Worm (Caenorhabditis elegans) whole organism, late embryonic: ENCODE data around the gene F53E4.2.

Source experiments
- C38D4.7 ChIP-seq: fragments of 200-800 bp; sonication (Bioruptor generic); optimal IDR thresholded peaks from 2 replicates; lab custom pipeline; 2018; ENCODE audit warnings: mild to moderate bottlenecking, missing genetic modification characterization, moderate library complexity, missing compliant biosample characterization
- F13H6.1 ChIP-seq: sonication (generic microtip); optimal IDR thresholded peaks from 2 replicates; lab custom pipeline; 2016; ENCODE audit warnings: missing genetic modification characterization, missing compliant biosample characterization
- K09A11.1 ChIP-seq: sonication (generic microtip); optimal IDR thresholded peaks from 2 replicates; lab custom pipeline; 2017; ENCODE audit warnings: antibody characterized with exemption, mild to moderate bottlenecking, missing genetic modification characterization, missing compliant biosample characterization; ENCODE audit not compliant: insufficient read depth
- T23F11.4 ChIP-seq: fragments of 200-800 bp; sonication (Bioruptor generic); optimal IDR thresholded peaks from 2 replicates; lab custom pipeline; 2018; ENCODE audit warnings: mild to moderate bottlenecking, missing genetic modification characterization, missing compliant biosample characterization
- Y22D7AL.16 ChIP-seq: sonication (generic microtip); optimal IDR thresholded peaks from 2 replicates; lab custom pipeline; 2016; ENCODE audit warnings: missing genetic modification characterization, missing compliant biosample characterization
- ama-1 ChIP-seq: fragments of 150-350 bp; optimal IDR thresholded peaks from 2 replicates; lab custom pipeline; 2014
- ceh-2 ChIP-seq: sonication (generic microtip); optimal IDR thresholded peaks from 2 replicates; lab custom pipeline; 2016; ENCODE audit warnings: missing genotype, missing genetic modification characterization, missing compliant biosample characterization
- ceh-22 ChIP-seq: sonication (generic microtip); optimal IDR thresholded peaks from 2 replicates; lab custom pipeline; 2017; ENCODE audit warnings: missing biosample characterization, missing genetic modification characterization
- ceh-24 ChIP-seq: sonication (generic microtip); optimal IDR thresholded peaks from 2 replicates; lab custom pipeline; 2016; ENCODE audit warnings: mild to moderate bottlenecking, missing genetic modification characterization, missing compliant biosample characterization
- ceh-31 ChIP-seq: sonication (generic microtip); optimal IDR thresholded peaks from 2 replicates; lab custom pipeline; 2016; ENCODE audit warnings: missing genetic modification characterization, missing compliant biosample characterization
- ceh-34 ChIP-seq: sonication (generic microtip); optimal IDR thresholded peaks from 2 replicates; lab custom pipeline; 2016; ENCODE audit warnings: mild to moderate bottlenecking, missing genetic modification characterization, missing compliant biosample characterization
- ceh-6 ChIP-seq: fragments of 200-800 bp; sonication (Bioruptor generic); optimal IDR thresholded peaks from 2 replicates; lab custom pipeline; 2018; ENCODE audit warnings: mild to moderate bottlenecking, missing genetic modification characterization, missing compliant biosample characterization
- ceh-9 ChIP-seq: sonication (generic microtip); optimal IDR thresholded peaks from 2 replicates; lab custom pipeline; 2016; ENCODE audit warnings: mild to moderate bottlenecking, missing genetic modification characterization, inconsistent platforms, missing compliant biosample characterization
- dmd-4 ChIP-seq: sonication (generic microtip); optimal IDR thresholded peaks from 2 replicates; lab custom pipeline; 2016; ENCODE audit warnings: borderline replicate concordance, missing genetic modification characterization, missing compliant biosample characterization
- elt-2 ChIP-seq: sonication (generic microtip); optimal IDR thresholded peaks from 2 replicates; lab custom pipeline; 2016; ENCODE audit warnings: missing genetic modification reagents, missing genetic modification characterization, missing compliant biosample characterization
- elt-4 ChIP-seq: sonication (generic microtip); optimal IDR thresholded peaks from 2 replicates; lab custom pipeline; 2016; ENCODE audit warnings: missing genetic modification characterization, missing compliant biosample characterization
- fax-1 ChIP-seq: sonication (generic microtip); optimal IDR thresholded peaks from 2 replicates; lab custom pipeline; 2016; ENCODE audit warnings: missing genotype, missing genetic modification characterization, missing compliant biosample characterization
- fkh-6 ChIP-seq: sonication (generic microtip); optimal IDR thresholded peaks from 2 replicates; lab custom pipeline; 2016; ENCODE audit warnings: missing genetic modification characterization, missing compliant biosample characterization
- gmeb-2 ChIP-seq: sonication (generic microtip); optimal IDR thresholded peaks from 2 replicates; lab custom pipeline; 2016; ENCODE audit warnings: missing genetic modification characterization, inconsistent platforms, missing compliant biosample characterization
- hlh-15 ChIP-seq: sonication (generic microtip); optimal IDR thresholded peaks from 2 replicates; lab custom pipeline; 2016; ENCODE audit warnings: missing genetic modification characterization, missing compliant biosample characterization
- hlh-6 ChIP-seq: sonication (generic microtip); optimal IDR thresholded peaks from 2 replicates; lab custom pipeline; 2016; ENCODE audit warnings: missing genotype, missing genetic modification characterization, missing compliant biosample characterization
- hlh-8 ChIP-seq: sonication (generic microtip); optimal IDR thresholded peaks from 2 replicates; lab custom pipeline; 2016; ENCODE audit warnings: missing genotype, missing genetic modification characterization, missing compliant biosample characterization
- lim-6 ChIP-seq: sonication (generic microtip); optimal IDR thresholded peaks from 2 replicates; lab custom pipeline; 2016; ENCODE audit warnings: missing genetic modification characterization, missing compliant biosample characterization
- lin-11 ChIP-seq: fragments of 200-800 bp; sonication (Bioruptor generic); optimal IDR thresholded peaks from 2 replicates; lab custom pipeline; 2018; ENCODE audit warnings: mild to moderate bottlenecking, missing genetic modification characterization, missing compliant biosample characterization
- madf-2 ChIP-seq: sonication (generic microtip); optimal IDR thresholded peaks from 2 replicates; lab custom pipeline; 2017; ENCODE audit warnings: missing genetic modification characterization, missing compliant biosample characterization
- nhr-11 ChIP-seq: fragments of 150-350 bp; optimal IDR thresholded peaks from 2 replicates; lab custom pipeline; 2014; ENCODE audit warnings: missing biosample characterization, missing genetic modification characterization
- npax-4 ChIP-seq: sonication (generic microtip); optimal IDR thresholded peaks from 2 replicates; lab custom pipeline; 2016; ENCODE audit warnings: missing genetic modification characterization, missing compliant biosample characterization
- pax-1 ChIP-seq: fragments of 150-350 bp; optimal IDR thresholded peaks from 2 replicates; lab custom pipeline; 2014; ENCODE audit warnings: missing biosample characterization, missing genetic modification characterization
- pha-4 ChIP-seq: fragments of 150-350 bp; optimal IDR thresholded peaks from 2 replicates; lab custom pipeline; 2018; ENCODE audit warnings: missing biosample characterization, missing genetic modification reagents, missing genetic modification characterization
- sdc-2 ChIP-seq: sonication (generic microtip); optimal IDR thresholded peaks from 2 replicates; lab custom pipeline; 2016; ENCODE audit warnings: missing genotype, missing genetic modification characterization, missing compliant biosample characterization
- sox-2 ChIP-seq: fragments of 200-800 bp; sonication (Bioruptor generic); IDR thresholded peaks from 2 replicates; pipeline ENCODE4 v1.3.6; 2022; ENCODE audit warnings: missing genetic modification reagents, missing genetic modification characterization, missing compliant biosample characterization
- sox-4 ChIP-seq: sonication (generic microtip); optimal IDR thresholded peaks from 2 replicates; lab custom pipeline; 2017; ENCODE audit warnings: mild to moderate bottlenecking, missing genetic modification characterization, inconsistent platforms, missing compliant biosample characterization
- tbx-2 ChIP-seq: sonication (generic microtip); optimal IDR thresholded peaks from 2 replicates; lab custom pipeline; 2016; ENCODE audit warnings: missing genetic modification characterization, missing compliant biosample characterization
- tbx-7 ChIP-seq: sonication (generic microtip); optimal IDR thresholded peaks from 2 replicates; lab custom pipeline; 2016; ENCODE audit warnings: missing genotype, missing genetic modification characterization, missing compliant biosample characterization

Gene F53E4.2

ce11 chrV:15687660-15688059 lies 33.4 kb downstream of the F53E4.2 start, which contains the start of gene nhr-197:
TSS of gene nhr-197 (plus strand) at chrV:15687960.
- TF ChIP-seq tbx-2 (tag; lab: Kevin White, UChicago) (no peak), K09A11.1 (tag; lab: Kevin White, UChicago) (no peak), ceh-22 (tag; lab: Kevin White, UChicago) (no peak), nhr-11 (tag; lab: Kevin White, UChicago) (no peak), hlh-8 (tag; lab: Kevin White, UChicago) (no peak), elt-4 (tag; lab: Kevin White, UChicago) (no peak), lim-6 (no peak), ceh-31 (tag; lab: Kevin White, UChicago) (no peak)

- TF ChIP-seq fkh-6 (tag; lab: Kevin White, UChicago), result no peak
- TF ChIP-seq elt-2 (tag; lab: Kevin White, UChicago), result no peak
- TF ChIP-seq lin-11 (tag; lab: Kevin White, UChicago), result no peak
- no peak for TF ChIP-seq ceh-31 (tag; lab: Kevin White, UChicago)
- TF ChIP-seq F13H6.1 (tag; lab: Kevin White, UChicago), result no peak
- no peak for TF ChIP-seq K09A11.1 (tag; lab: Kevin White, UChicago)
- no peak for TF ChIP-seq ceh-2 (tag; lab: Kevin White, UChicago)
- no peak for TF ChIP-seq pha-4
- no peak for TF ChIP-seq fax-1
- TF ChIP-seq tbx-2 (tag; lab: Kevin White, UChicago), result no peak
Measured at ce11 chrV:15689952-15690351, 35.7 kb downstream of the F53E4.2 start, which contains the start of gene nhr-268. TSS of gene nhr-268 (plus strand) at chrV:15690252.

ce11 chrV:15693682-15694081 lies 39.5 kb downstream of the F53E4.2 start, which contains the start of gene nhr-198:
TSS of gene nhr-198 (plus strand) at chrV:15693994.
- TF ChIP-seq lin-11 (tag; lab: Kevin White, UChicago) (no peak), K09A11.1 (tag; lab: Kevin White, UChicago) (no peak), pax-1 (tag; lab: Kevin White, UChicago) (no peak), gmeb-2 (tag; lab: Kevin White, UChicago) (no peak)
- TF ChIP-seq, all 69 proteins: peak for 0

ce11 chrV:15698099-15698498 lies 43.9 kb downstream of the F53E4.2 start, which contains the start of gene srx-29:
TSS of gene srx-29 (minus strand) at chrV:15698199.
- no peak for TF ChIP-seq madf-2
- no peak for TF ChIP-seq Y22D7AL.16
- no peak for TF ChIP-seq ceh-34
- TF ChIP-seq ceh-9, result no peak
- no peak for TF ChIP-seq lin-11 (tag; lab: Kevin White, UChicago)
- TF ChIP-seq sdc-2 (tag; lab: Kevin White, UChicago), result no peak
- no peak for TF ChIP-seq ama-1 (lab: Kevin White, UChicago)
- no peak for TF ChIP-seq K09A11.1 (tag; lab: Kevin White, UChicago)
- TF ChIP-seq nhr-11 (tag; lab: Kevin White, UChicago), result no peak
- no peak for TF ChIP-seq tbx-2 (tag; lab: Kevin White, UChicago)
- TF ChIP-seq sox-4 (tag; lab: Kevin White, UChicago), result no peak
- TF ChIP-seq ceh-24 (tag; lab: Kevin White, UChicago), result no peak

ce11 chrV:15699799-15700198 lies 45.6 kb downstream of the F53E4.2 start, which contains the start of gene nhr-199:
TSS of gene nhr-199 (minus strand) at chrV:15699899.
- TF ChIP-seq nhr-11 (tag; lab: Kevin White, UChicago), result no peak
- no peak for TF ChIP-seq ceh-31 (tag; lab: Kevin White, UChicago)
- TF ChIP-seq gmeb-2 (tag; lab: Kevin White, UChicago), result no peak
- no peak for TF ChIP-seq npax-4 (tag; lab: Kevin White, UChicago)
- TF ChIP-seq ceh-2 (tag; lab: Kevin White, UChicago), result no peak
- no peak for TF ChIP-seq ceh-34
- TF ChIP-seq T23F11.4 (GFP tag; lab: Kevin White, UChicago), result no peak
- TF ChIP-seq hlh-15 (tag; lab: Kevin White, UChicago), result no peak
- no peak for TF ChIP-seq C38D4.7 (GFP tag; lab: Kevin White, UChicago)
- no peak for TF ChIP-seq madf-2
- TF ChIP-seq elt-4 (tag; lab: Kevin White, UChicago), result no peak
- no peak for TF ChIP-seq ceh-6 (GFP tag; lab: Kevin White, UChicago)
- TF ChIP-seq dmd-4 (tag; lab: Kevin White, UChicago), result no peak
- TF ChIP-seq sox-2 (GFP tag; lab: Robert Waterston, UW), result no peak
- no peak for TF ChIP-seq hlh-6 (tag; lab: Kevin White, UChicago)
- no peak for TF ChIP-seq tbx-7 (tag; lab: Kevin White, UChicago)
- no peak for TF ChIP-seq lin-11 (tag; lab: Kevin White, UChicago)
- no peak for TF ChIP-seq elt-2 (tag; lab: Kevin White, UChicago)
- TF ChIP-seq, all 69 proteins: peak for 0
